Worm (Caenorhabditis elegans): Measurements from ENCODE around the gene sup-37.

Gene sup-37

DNA sequence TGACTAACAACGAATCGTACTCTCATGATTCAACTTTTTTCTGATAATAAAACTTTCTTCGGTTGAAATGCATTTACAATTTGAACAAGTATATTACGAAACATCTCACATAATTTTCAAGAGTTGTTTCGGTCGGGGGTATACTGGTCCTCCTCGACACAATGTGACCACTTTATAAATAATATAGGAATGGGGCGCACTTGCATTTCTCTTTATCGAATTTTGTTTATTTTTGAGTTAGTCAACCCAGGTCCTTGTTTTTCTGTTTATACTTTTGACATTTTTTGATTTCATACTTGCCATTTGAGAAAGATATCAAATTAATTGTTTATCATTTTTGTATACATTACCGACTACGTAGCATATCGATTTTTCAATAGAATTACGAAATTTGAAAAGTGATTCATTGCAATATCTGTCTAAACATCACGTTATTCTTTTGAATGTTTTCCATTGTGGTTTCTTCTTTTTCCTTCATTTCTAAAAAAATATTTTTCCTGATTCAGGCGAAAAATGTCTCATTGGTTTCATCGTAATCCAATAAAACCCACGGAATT, 12.4 kb upstream of the sup-37 start, which contains the start of gene B0507.2:
B0507.2 (plus strand) TSS at position 507 of the 557 bp plus-strand sequence.
- TF ChIP-seq dao-5 (tag; optimal IDR thresholded peaks at IDR 0.05) (no peak), him-1 (tag; optimal IDR thresholded peaks at IDR 0.05) (no peak), W03F9.2 (tag; optimal IDR thresholded peaks at IDR 0.05) (no peak)

- TF ChIP-seq dao-5 (tag; optimal IDR thresholded peaks at IDR 0.05): no peak
- no peak for TF ChIP-seq him-1 (tag; optimal IDR thresholded peaks at IDR 0.05)
- no peak for TF ChIP-seq W03F9.2 (tag; optimal IDR thresholded peaks at IDR 0.05)
Measured at ce11 chrV:8776270-8776669, 10.1 kb upstream of the sup-37 start, which contains the start of gene B0507.1. B0507.1 (plus strand) TSS chrV:8776570.

- TF ChIP-seq him-1 (tag; optimal IDR thresholded peaks at IDR 0.05) (no peak), W03F9.2 (tag; optimal IDR thresholded peaks at IDR 0.05) (no peak), dao-5 (tag; optimal IDR thresholded peaks at IDR 0.05) (no peak)
Measured at ce11 chrV:8781164-8781563, 5.2 kb upstream of the sup-37 start.

ce11 chrV:8782112-8782511, 4.2 kb upstream of the sup-37 start:
- TF ChIP-seq W03F9.2 (tag; optimal IDR thresholded peaks at IDR 0.05) (no peak), dao-5 (tag; optimal IDR thresholded peaks at IDR 0.05) (no peak), him-1 (tag; optimal IDR thresholded peaks at IDR 0.05) (no peak)

ce11 chrV:8784485-8784884, 1.9 kb upstream of the sup-37 start:
- TF ChIP-seq W03F9.2 (tag; optimal IDR thresholded peaks at IDR 0.05): no peak
- no peak for TF ChIP-seq him-1 (tag; optimal IDR thresholded peaks at IDR 0.05)
- TF ChIP-seq dao-5 (tag; optimal IDR thresholded peaks at IDR 0.05): no peak

- TF ChIP-seq dao-5 (tag; optimal IDR thresholded peaks at IDR 0.05): no peak
- TF ChIP-seq W03F9.2 (tag; optimal IDR thresholded peaks at IDR 0.05): no peak
- no peak for TF ChIP-seq him-1 (tag; optimal IDR thresholded peaks at IDR 0.05)
Measured at ce11 chrV:8785526-8785925, 819 bp upstream of the sup-37 start.

DNA sequence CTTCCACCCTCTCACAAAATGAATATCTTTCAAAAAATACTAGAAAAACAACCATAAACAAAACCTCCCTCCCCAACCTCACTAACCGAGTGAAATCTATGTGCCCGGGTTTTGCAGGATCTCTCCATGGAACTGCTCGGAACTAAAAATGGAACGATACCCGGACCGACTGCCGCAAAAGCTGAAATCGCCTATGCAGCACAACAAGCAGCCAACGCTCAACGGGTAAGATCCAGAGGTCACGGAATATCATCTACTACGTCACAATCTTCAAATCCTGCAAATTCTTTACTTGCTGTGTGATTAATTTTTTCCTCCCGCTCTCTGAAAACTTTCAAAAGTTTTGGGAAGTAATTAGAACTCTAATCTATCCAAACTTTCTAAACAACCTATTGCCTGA, 3.0 kb downstream of the sup-37 start:
- TF ChIP-seq dao-5 (tag; optimal IDR thresholded peaks at IDR 0.05) (no peak), him-1 (tag; optimal IDR thresholded peaks at IDR 0.05) (no peak), W03F9.2 (tag; optimal IDR thresholded peaks at IDR 0.05) (no peak)

ce11 chrV:8792814-8793213, 6.5 kb downstream of the sup-37 start:
- TF ChIP-seq W03F9.2 (tag; optimal IDR thresholded peaks at IDR 0.05) (no peak), dao-5 (tag; optimal IDR thresholded peaks at IDR 0.05) (no peak), him-1 (tag; optimal IDR thresholded peaks at IDR 0.05) (no peak)

- TF ChIP-seq him-1 (tag; optimal IDR thresholded peaks at IDR 0.05): no peak
- no peak for TF ChIP-seq dao-5 (tag; optimal IDR thresholded peaks at IDR 0.05)
- TF ChIP-seq W03F9.2 (tag; optimal IDR thresholded peaks at IDR 0.05): no peak
Measured at ce11 chrV:8795499-8795898, 9.2 kb downstream of the sup-37 start.

DNA sequence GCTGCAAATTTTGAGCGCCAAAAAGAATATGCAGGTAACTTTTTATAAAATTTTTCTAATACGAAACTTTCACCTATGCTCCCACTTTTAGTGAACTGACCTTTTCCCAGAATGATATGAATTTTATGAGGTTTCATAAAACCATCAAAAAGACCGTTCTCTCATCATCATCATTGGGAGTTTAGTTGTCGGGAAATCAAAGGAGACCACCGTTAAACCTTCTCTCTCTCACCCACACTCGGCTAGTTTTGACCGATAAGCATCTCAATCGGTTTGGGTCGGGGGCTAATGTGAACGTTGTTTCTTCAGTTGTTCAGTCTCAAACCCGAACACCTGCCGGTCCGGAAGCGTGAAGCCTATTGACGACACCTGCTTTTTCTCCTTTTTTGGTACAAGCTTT, 9.9 kb downstream of the sup-37 start:
- no peak for TF ChIP-seq dao-5 (tag; optimal IDR thresholded peaks at IDR 0.05)
- no peak for TF ChIP-seq him-1 (tag; optimal IDR thresholded peaks at IDR 0.05)
- no peak for TF ChIP-seq W03F9.2 (tag; optimal IDR thresholded peaks at IDR 0.05)

DNA sequence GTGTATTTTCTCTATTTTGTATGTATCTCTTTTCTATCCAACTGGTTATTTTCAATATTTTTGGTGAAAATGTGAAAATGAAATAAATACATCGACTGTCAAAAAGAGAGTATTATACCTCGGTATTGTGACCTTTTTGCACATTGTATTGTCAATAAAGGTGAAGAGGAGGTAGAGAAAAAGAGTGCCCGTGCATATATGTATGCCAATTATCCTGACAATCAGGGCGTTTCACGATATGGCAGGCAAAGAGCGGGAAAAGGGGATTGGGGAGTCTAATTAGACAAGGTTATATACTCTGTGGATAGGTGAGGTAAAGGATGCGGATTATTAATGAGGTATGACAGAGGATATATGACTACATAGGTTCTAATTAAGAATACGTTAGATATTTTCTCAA, 10.5 kb downstream of the sup-37 start:
- TF ChIP-seq W03F9.2 (tag; optimal IDR thresholded peaks at IDR 0.05) (no peak), him-1 (tag; optimal IDR thresholded peaks at IDR 0.05) (no peak), dao-5 (tag; optimal IDR thresholded peaks at IDR 0.05) (no peak)

- TF ChIP-seq dao-5 (tag; optimal IDR thresholded peaks at IDR 0.05) (no peak), W03F9.2 (tag; optimal IDR thresholded peaks at IDR 0.05) (no peak), him-1 (tag; optimal IDR thresholded peaks at IDR 0.05) (no peak)
Measured at ce11 chrV:8798470-8798869, 12.1 kb downstream of the sup-37 start.

DNA sequence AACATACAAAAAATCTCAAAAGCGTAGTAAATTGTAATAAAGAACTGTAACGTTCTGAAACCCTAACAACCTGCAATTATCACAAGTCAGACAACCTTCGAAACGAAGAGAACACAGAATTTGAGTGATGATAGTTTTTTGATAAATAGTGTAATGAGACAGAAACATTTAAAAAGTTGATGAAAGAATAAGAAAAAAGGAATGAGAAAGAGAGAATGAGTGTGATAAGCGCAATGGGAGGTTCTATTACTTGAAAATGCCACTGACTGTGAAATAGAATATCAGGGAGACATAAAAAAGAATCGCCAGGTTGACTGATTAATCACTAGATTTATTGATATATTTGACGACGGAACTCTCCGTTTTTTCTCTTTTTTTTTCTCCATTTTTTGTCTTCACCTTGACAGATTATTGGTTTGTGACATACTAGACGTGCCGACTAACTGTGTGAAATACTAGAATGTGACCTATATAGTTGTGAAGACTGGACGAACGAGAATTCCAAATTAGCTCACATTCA, 13.0 kb downstream of the sup-37 start:
- TF ChIP-seq W03F9.2 (tag; optimal IDR thresholded peaks at IDR 0.05) (no peak), dao-5 (tag; optimal IDR thresholded peaks at IDR 0.05) (no peak)

DNA sequence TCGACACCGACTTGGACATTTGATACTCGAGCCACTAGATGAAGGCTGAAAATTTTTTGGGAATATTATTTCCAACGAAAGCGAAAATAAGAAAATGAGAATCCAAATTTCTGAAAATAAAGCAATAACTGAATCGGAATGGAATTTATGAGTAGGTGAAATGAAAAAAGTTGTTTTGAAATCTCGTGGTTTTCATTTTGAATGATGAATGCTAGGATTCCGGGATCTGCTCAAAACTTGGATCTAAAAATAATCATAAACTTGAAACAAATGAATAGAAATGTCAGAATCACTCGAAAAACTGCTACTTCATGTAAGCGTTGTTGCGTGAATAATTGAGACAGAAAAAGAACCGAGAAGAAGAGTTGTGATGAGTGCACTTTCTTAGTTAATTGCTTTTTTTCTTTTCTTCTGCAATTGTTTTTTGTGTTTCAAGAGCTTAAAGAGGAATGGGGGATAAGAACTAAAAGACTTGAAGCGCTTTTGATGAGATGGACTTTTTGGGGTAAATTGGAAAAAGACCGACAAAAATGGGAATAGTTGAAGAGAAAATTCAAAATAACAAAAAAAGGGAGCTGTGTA, 14.7 kb downstream of the sup-37 start, which contains the start of gene magu-2:
magu-2 (minus strand) TSS at position 51 of the 582 bp plus-strand sequence.
- TF ChIP-seq him-1 (tag; optimal IDR thresholded peaks at IDR 0.05) (no peak), dao-5 (tag; optimal IDR thresholded peaks at IDR 0.05) (no peak), W03F9.2 (tag; optimal IDR thresholded peaks at IDR 0.05) (no peak)

DNA sequence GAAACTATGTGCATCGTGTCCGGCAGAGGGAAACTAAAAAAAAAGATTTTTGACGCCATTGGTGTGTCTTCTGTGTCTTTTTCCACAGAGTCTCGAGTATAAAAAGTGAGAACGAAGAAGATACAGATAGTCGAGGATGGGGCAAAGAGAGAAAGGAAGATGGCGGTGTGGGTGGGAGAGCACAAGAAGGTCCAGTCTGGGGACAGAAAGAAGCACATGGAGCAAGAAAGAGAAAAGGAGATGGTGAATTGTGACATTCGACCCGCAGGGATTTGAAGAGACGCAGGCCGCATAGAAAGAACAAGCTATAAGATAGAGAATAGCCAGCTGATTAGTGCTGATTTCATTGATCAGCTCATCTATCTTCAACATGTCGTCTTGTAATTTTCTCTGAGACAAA, 15.9 kb downstream of the sup-37 start:
- TF ChIP-seq W03F9.2 (tag; optimal IDR thresholded peaks at IDR 0.05) (no peak), him-1 (tag; optimal IDR thresholded peaks at IDR 0.05) (no peak)
